Worm (Caenorhabditis elegans): ENCODE data around the gene taf-6.1.

DNA sequence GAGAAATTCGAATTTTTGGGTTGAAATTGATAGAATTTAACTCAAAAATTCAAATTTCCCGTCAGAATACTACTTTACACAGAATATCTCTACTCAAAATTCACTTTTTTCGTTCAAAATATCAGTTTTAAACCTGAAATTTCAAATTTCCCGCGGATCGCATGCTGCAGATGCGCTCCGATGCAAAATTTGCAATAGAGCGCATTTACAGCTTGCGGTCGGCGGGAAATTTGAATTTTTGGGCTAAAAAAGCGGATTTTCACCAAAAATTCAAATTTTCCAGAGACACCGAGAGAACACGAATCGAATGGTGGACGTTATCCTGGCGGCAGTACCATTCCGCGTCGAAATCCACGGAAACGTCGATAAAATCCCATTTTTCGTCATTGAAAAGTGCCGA is 3.0 kb upstream of the taf-6.1 start:
- no peak for TF ChIP-seq Y5F2A.4 (GFP tag; optimal IDR thresholded peaks at IDR 0.05)
- TF ChIP-seq nhr-237 (tag; optimal IDR thresholded peaks at IDR 0.05) = no peak
- no peak for TF ChIP-seq lin-15B (tag; optimal IDR thresholded peaks at IDR 0.05)
- no peak for TF ChIP-seq nhr-6 (tag; optimal IDR thresholded peaks at IDR 0.05)
- no peak for TF ChIP-seq zip-2 (tag; optimal IDR thresholded peaks at IDR 0.05)
- no peak for TF ChIP-seq pha-4 (GFP tag; IDR thresholded peaks at IDR 0.05)
- TF ChIP-seq pha-4 (tag; optimal IDR thresholded peaks at IDR 0.05) = no peak
- TF ChIP-seq dve-1 (tag; optimal IDR thresholded peaks at IDR 0.05; ENCODE audit: insufficient read depth) = no peak
- TF ChIP-seq ama-1 (optimal IDR thresholded peaks at IDR 0.05) = no peak

All from whole organism, L4 larva.